Fruit fly (Drosophila melanogaster) whole organism, embryonic: ENCODE measurements around the gene phol.

Experiments
- Antp ChIP-seq: fragments of 200-800 bp; sonication (Bioruptor generic); optimal IDR thresholded peaks from 3 replicates; lab custom pipeline; 2016; ENCODE audit warnings: missing biosample characterization, missing genetic modification characterization
- Bgb ChIP-seq: fragments of 200-800 bp; sonication (Bioruptor generic); IDR thresholded peaks from 2 replicates; pipeline ENCODE4 v1.3.6; 2022; ENCODE audit warnings: missing biosample characterization, missing genetic modification characterization; ENCODE audit not compliant: partially characterized antibody
- CG10431 ChIP-seq: fragments of 200-800 bp; sonication (Bioruptor generic); optimal IDR thresholded peaks from 3 replicates; lab custom pipeline; 2018; ENCODE audit warnings: missing biosample characterization, mild to moderate bottlenecking, missing genetic modification characterization
- CG12104 ChIP-seq: fragments of 200-800 bp; sonication (Bioruptor generic); optimal IDR thresholded peaks from 3 replicates; lab custom pipeline; 2016; ENCODE audit warnings: missing biosample characterization, missing genetic modification characterization
- CG15514 ChIP-seq: fragments of 200-800 bp; sonication (Bioruptor generic); optimal IDR thresholded peaks from 3 replicates; lab custom pipeline; 2017; ENCODE audit warnings: missing biosample characterization, missing genetic modification characterization, mild to moderate bottlenecking, moderate library complexity, missing genetic modification reagents
- CG1602 ChIP-seq: fragments of 200-800 bp; sonication (Bioruptor generic); optimal IDR thresholded peaks from 3 replicates; lab custom pipeline; 2016; ENCODE audit warnings: missing biosample characterization, missing genetic modification characterization
- CG1647 ChIP-seq: fragments of 200-800 bp; sonication (Bioruptor generic); optimal IDR thresholded peaks from 3 replicates; lab custom pipeline; 2016; ENCODE audit warnings: missing biosample characterization, missing genetic modification characterization
- CG16813 ChIP-seq: fragments of 200-800 bp; sonication (Bioruptor generic); IDR thresholded peaks from 3 replicates; pipeline ENCODE4 v1.3.6; 2022; ENCODE audit warnings: missing biosample characterization, missing genetic modification characterization; ENCODE audit not compliant: partially characterized antibody
- CG17359 ChIP-seq: fragments of 200-800 bp; sonication (Bioruptor generic); optimal IDR thresholded peaks from 3 replicates; lab custom pipeline; 2018; ENCODE audit warnings: missing biosample characterization, mild to moderate bottlenecking, missing genetic modification characterization, moderate library complexity
- CG17385 ChIP-seq: fragments of 200-800 bp; sonication (Bioruptor generic); optimal IDR thresholded peaks from 3 replicates; lab custom pipeline; 2018; ENCODE audit warnings: missing biosample characterization, mild to moderate bottlenecking, missing genetic modification characterization
- CG17612 ChIP-seq: fragments of 200-800 bp; sonication (Bioruptor generic); IDR thresholded peaks from 2 replicates; pipeline ENCODE4 v1.3.6; 2022; ENCODE audit warnings: missing biosample characterization, missing genetic modification characterization
- CG17802 ChIP-seq: fragments of 200-800 bp; sonication (Bioruptor generic); optimal IDR thresholded peaks from 2 replicates; lab custom pipeline; 2018; ENCODE audit warnings: missing biosample characterization, mild to moderate bottlenecking, missing genetic modification characterization, moderate library complexity
- CG18011 ChIP-seq: fragments of 200-800 bp; sonication (Bioruptor generic); optimal IDR thresholded peaks from 2 replicates; lab custom pipeline; 2017; ENCODE audit warnings: missing biosample characterization, missing genetic modification characterization, mild to moderate bottlenecking, moderate library complexity, missing genotype
- CG1832 ChIP-seq: fragments of 200-800 bp; sonication (Bioruptor generic); optimal IDR thresholded peaks from 2 replicates; lab custom pipeline; 2017; ENCODE audit warnings: missing biosample characterization, mild to moderate bottlenecking, missing genetic modification characterization, inconsistent platforms
- CG18599 ChIP-seq: fragments of 200-800 bp; sonication (Bioruptor generic); optimal IDR thresholded peaks from 3 replicates; lab custom pipeline; 2017; ENCODE audit warnings: missing biosample characterization, missing genetic modification characterization, mild to moderate bottlenecking, moderate library complexity, missing genetic modification reagents
- CG2116 ChIP-seq: fragments of 200-800 bp; sonication (Bioruptor generic); optimal IDR thresholded peaks from 3 replicates; lab custom pipeline; 2018; ENCODE audit warnings: missing biosample characterization, mild to moderate bottlenecking, missing genetic modification characterization
- CG2120 ChIP-seq: fragments of 200-800 bp; sonication (Bioruptor generic); optimal IDR thresholded peaks from 3 replicates; lab custom pipeline; 2016; ENCODE audit warnings: missing biosample characterization, missing genetic modification characterization
- CG2678 ChIP-seq: fragments of 200-800 bp; sonication (Bioruptor generic); optimal IDR thresholded peaks from 3 replicates; lab custom pipeline; 2019; ENCODE audit warnings: missing biosample characterization, mild to moderate bottlenecking, missing genetic modification characterization, moderate library complexity
- CG30431 ChIP-seq: fragments of 200-800 bp; sonication (Bioruptor generic); optimal IDR thresholded peaks from 2 replicates; lab custom pipeline; 2017; ENCODE audit warnings: missing biosample characterization, missing genetic modification characterization
- CG3407 ChIP-seq: fragments of 200-800 bp; sonication (Bioruptor generic); optimal IDR thresholded peaks from 2 replicates; lab custom pipeline; 2018; ENCODE audit warnings: missing biosample characterization, mild to moderate bottlenecking, missing genetic modification characterization
- CG34224 ChIP-seq: fragments of 200-800 bp; sonication (Bioruptor generic); IDR thresholded peaks from 3 replicates; pipeline ENCODE4 v1.3.6; 2022; ENCODE audit warnings: missing biosample characterization, missing genetic modification characterization; ENCODE audit not compliant: partially characterized antibody
- CG34376 ChIP-seq: fragments of 200-800 bp; sonication (Bioruptor generic); optimal IDR thresholded peaks from 2 replicates; lab custom pipeline; 2018; ENCODE audit warnings: missing biosample characterization, mild to moderate bottlenecking, missing genetic modification characterization
- CG4360 ChIP-seq: fragments of 200-800 bp; sonication (Bioruptor generic); IDR thresholded peaks from 2 replicates; pipeline ENCODE4 v1.3.6; 2022; ENCODE audit warnings: missing biosample characterization, missing genetic modification characterization
- CG6683 ChIP-seq: fragments of 200-800 bp; sonication (Bioruptor generic); optimal IDR thresholded peaks from 2 replicates; lab custom pipeline; 2017; ENCODE audit warnings: missing biosample characterization, mild to moderate bottlenecking, missing genetic modification characterization, missing genetic modification reagents
- CG7271 ChIP-seq: fragments of 200-800 bp; sonication (Bioruptor generic); optimal IDR thresholded peaks from 2 replicates; lab custom pipeline; 2018; ENCODE audit warnings: missing biosample characterization, mild to moderate bottlenecking, missing genetic modification characterization, moderate library complexity
- CG7556 ChIP-seq: fragments of 200-800 bp; sonication (Bioruptor generic); optimal IDR thresholded peaks from 2 replicates; lab custom pipeline; 2017; ENCODE audit warnings: missing biosample characterization, mild to moderate bottlenecking, missing genetic modification characterization
- CG8089 ChIP-seq: fragments of 200-800 bp; sonication (Bioruptor generic); optimal IDR thresholded peaks from 3 replicates; lab custom pipeline; 2016; ENCODE audit warnings: missing biosample characterization, missing genetic modification characterization
- CG9215 ChIP-seq: fragments of 200-800 bp; sonication (Bioruptor generic); IDR thresholded peaks from 2 replicates; pipeline ENCODE4 v1.3.6; 2022; ENCODE audit warnings: missing biosample characterization, missing genetic modification characterization
- Doc2 ChIP-seq: fragments of 200-800 bp; sonication (Bioruptor generic); IDR thresholded peaks from 2 replicates; pipeline ENCODE4 v1.3.6; 2022; ENCODE audit warnings: missing biosample characterization, missing genetic modification characterization
- Drgx ChIP-seq: fragments of 200-800 bp; sonication (Bioruptor generic); IDR thresholded peaks from 2 replicates; pipeline ENCODE4 v1.3.6; 2022; ENCODE audit warnings: missing biosample characterization, missing genetic modification characterization
- Ets65A ChIP-seq: fragments of 200-800 bp; sonication (Bioruptor generic); peaks from one replicate; lab custom pipeline; 2016; ENCODE audit warnings: missing biosample characterization, missing genetic modification characterization
- Fer2 ChIP-seq: fragments of 200-800 bp; sonication (Bioruptor generic); optimal IDR thresholded peaks from 2 replicates; lab custom pipeline; 2018; ENCODE audit warnings: missing biosample characterization, mild to moderate bottlenecking, missing genetic modification characterization, moderate library complexity
- HLH3B ChIP-seq: fragments of 200-800 bp; sonication (Bioruptor generic); IDR thresholded peaks from 2 replicates; pipeline ENCODE4 v1.3.6; 2022; ENCODE audit warnings: missing biosample characterization, missing genetic modification characterization
- Nf-YA ChIP-seq: fragments of 200-800 bp; sonication (Bioruptor generic); IDR thresholded peaks from 2 replicates; pipeline ENCODE4 v1.3.6; 2022; ENCODE audit warnings: missing biosample characterization, missing genetic modification characterization
- Oaz ChIP-seq: fragments of 200-800 bp; sonication (Bioruptor generic); IDR thresholded peaks from 2 replicates; pipeline ENCODE4 v1.3.6; 2022; ENCODE audit warnings: missing biosample characterization, missing genetic modification characterization
- Oli ChIP-seq: fragments of 200-800 bp; sonication (Bioruptor generic); optimal IDR thresholded peaks from 2 replicates; lab custom pipeline; 2018; ENCODE audit warnings: missing biosample characterization, mild to moderate bottlenecking, missing genetic modification characterization, moderate library complexity
- Rfx ChIP-seq: fragments of 200-800 bp; sonication (Bioruptor generic); IDR thresholded peaks from 2 replicates; pipeline ENCODE4 v1.3.6; 2022; ENCODE audit warnings: missing biosample characterization, missing genetic modification characterization
- Ssrp ChIP-seq: fragments of 200-800 bp; sonication (Bioruptor generic); optimal IDR thresholded peaks from 2 replicates; lab custom pipeline; 2018; ENCODE audit warnings: missing biosample characterization, mild to moderate bottlenecking, missing genetic modification characterization, moderate library complexity
- Usf ChIP-seq: fragments of 200-800 bp; sonication (Bioruptor generic); optimal IDR thresholded peaks from 2 replicates; lab custom pipeline; 2017; ENCODE audit warnings: missing genotype, missing biosample characterization, missing genetic modification characterization
- abd-A ChIP-seq: fragments of 200-800 bp; sonication (Bioruptor generic); optimal IDR thresholded peaks from 3 replicates; lab custom pipeline; 2019; ENCODE audit warnings: missing biosample characterization, mild to moderate bottlenecking, missing genetic modification characterization, moderate library complexity
- al ChIP-seq: fragments of 200-800 bp; sonication (Bioruptor generic); IDR thresholded peaks from 2 replicates; pipeline ENCODE4 v1.3.6; 2022; ENCODE audit warnings: missing biosample characterization, missing genetic modification characterization
- ash1 ChIP-seq: fragments of 200-800 bp; sonication (Bioruptor generic); optimal IDR thresholded peaks from 2 replicates; lab custom pipeline; 2018; ENCODE audit warnings: missing biosample characterization, mild to moderate bottlenecking, missing genetic modification characterization
- br ChIP-seq: fragments of >200 bp; optimal IDR thresholded peaks from 2 replicates; lab custom pipeline; 2017
- chm ChIP-seq: fragments of 200-800 bp; sonication (Bioruptor generic); IDR thresholded peaks from 2 replicates; pipeline ENCODE4 v1.3.6; 2022; ENCODE audit warnings: missing biosample characterization, missing genetic modification characterization
- crc ChIP-seq: fragments of 200-800 bp; sonication (Bioruptor generic); optimal IDR thresholded peaks from 2 replicates; lab custom pipeline; 2016; ENCODE audit warnings: missing biosample characterization, missing genetic modification characterization
- nom ChIP-seq: fragments of 200-800 bp; sonication (Bioruptor generic); optimal IDR thresholded peaks from 2 replicates; lab custom pipeline; 2017; ENCODE audit warnings: missing biosample characterization, missing genetic modification characterization, mild to moderate bottlenecking, moderate library complexity, missing genetic modification reagents
- phol ChIP-seq: fragments of 200-800 bp; sonication (Bioruptor generic); optimal IDR thresholded peaks from 3 replicates; lab custom pipeline; 2018; ENCODE audit warnings: missing biosample characterization, mild to moderate bottlenecking, missing genetic modification characterization, moderate library complexity
- pzg ChIP-seq: fragments of 200-800 bp; sonication (Bioruptor generic); optimal IDR thresholded peaks from 3 replicates; lab custom pipeline; 2018; ENCODE audit warnings: missing biosample characterization, mild to moderate bottlenecking, missing genetic modification characterization, moderate library complexity
- unpg ChIP-seq: fragments of 200-800 bp; sonication (Bioruptor generic); optimal IDR thresholded peaks from 3 replicates; lab custom pipeline; 2018; ENCODE audit warnings: missing biosample characterization, mild to moderate bottlenecking, missing genetic modification characterization, moderate library complexity
- vvl ChIP-seq: fragments of 200-800 bp; sonication (Bioruptor generic); IDR thresholded peaks from 2 replicates; pipeline ENCODE4 v1.3.6; 2022; ENCODE audit warnings: missing biosample characterization, missing genetic modification characterization

The phol gene

DNA sequence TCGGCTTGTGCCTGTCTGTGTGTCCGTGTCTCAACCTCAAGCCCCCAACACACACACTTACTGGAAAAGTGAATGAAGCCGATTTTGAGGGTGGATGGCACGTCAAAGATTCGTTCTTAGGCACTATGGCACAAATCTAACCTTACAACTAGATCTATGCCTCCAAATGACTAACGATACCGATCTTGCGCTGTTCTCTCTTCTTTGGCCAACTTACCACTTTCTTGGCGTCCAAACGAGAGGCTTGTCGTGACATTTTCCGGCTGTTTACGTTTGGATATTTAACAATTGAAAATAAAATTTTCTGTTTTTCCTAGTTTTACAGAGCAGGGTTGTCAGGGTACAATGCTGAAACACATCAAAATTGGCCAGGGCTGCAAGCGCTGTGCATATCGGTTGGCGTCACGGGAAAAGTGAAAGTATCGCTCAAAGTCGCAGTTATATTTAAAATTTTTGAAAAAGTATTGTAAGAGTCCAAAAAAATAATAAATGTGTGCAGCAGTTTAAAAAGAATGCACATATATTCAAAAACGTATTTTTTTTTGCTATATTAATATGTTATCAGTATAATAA is 14.1 kb downstream of the phol start, which contains the start of the genes Bet3 and Nf-YA (continued):
- TF ChIP-seq CG2120 (GFP tag; lab: Kevin White, UChicago): peak; percentile 63
- TF ChIP-seq br (lab: Kevin White, UChicago): no peak
- TF ChIP-seq pzg (GFP tag; lab: Kevin White, UChicago): peak; percentile 79
- TF ChIP-seq CG6683 (GFP tag; lab: Kevin White, UChicago): no peak
- peak; percentile 87 for TF ChIP-seq Bgb (GFP tag; lab: Robert Waterston, UW)
- TF ChIP-seq unpg (GFP tag; lab: Kevin White, UChicago): no peak
- no peak for TF ChIP-seq CG4360 (GFP tag; lab: Robert Waterston, UW)
- TF ChIP-seq CG16813 (GFP tag; lab: Robert Waterston, UW): peak; percentile 85
- peak; percentile 29 for TF ChIP-seq CG18599
- peak; percentile 82 for TF ChIP-seq CG15514 (GFP tag; lab: Kevin White, UChicago)
- TF ChIP-seq abd-A (tag; lab: Kevin White, UChicago): no peak
- TF ChIP-seq CG34224 (GFP tag; lab: Robert Waterston, UW): peak; percentile 83
- TF ChIP-seq al (GFP tag; lab: Robert Waterston, UW): peak; percentile 59; the same call in 1 of the 2 replicates
- TF ChIP-seq CG18011 (GFP tag; lab: Kevin White, UChicago): no peak
- peak; percentile 2 for TF ChIP-seq CG1602 (GFP tag; lab: Kevin White, UChicago)
- peak; percentile 43 for TF ChIP-seq CG17612
- TF ChIP-seq Rfx (GFP tag; lab: Robert Waterston, UW): peak; percentile 76
- TF ChIP-seq Doc2 (GFP tag; lab: Robert Waterston, UW): no peak
- peak; percentile 30 for TF ChIP-seq CG12104 (GFP tag; lab: Kevin White, UChicago)
- TF ChIP-seq CG1647 (GFP tag; lab: Kevin White, UChicago): peak; percentile 26
- peak; percentile 44 for TF ChIP-seq Ssrp (tag; lab: Kevin White, UChicago)
- TF ChIP-seq chm (GFP tag; lab: Robert Waterston, UW): peak; percentile 53; the same call in 1 of the 2 replicates
- no peak for TF ChIP-seq nom
- TF ChIP-seq phol (tag; lab: Kevin White, UChicago): peak; percentile 61
- no peak for TF ChIP-seq Usf (GFP tag; lab: Kevin White, UChicago)
- no peak for TF ChIP-seq Nf-YA
- peak; percentile 8 for TF ChIP-seq CG34376
- TF ChIP-seq ash1: no peak
- peak; percentile 3 for TF ChIP-seq CG30431 (GFP tag; lab: Kevin White, UChicago)
- TF ChIP-seq CG17359: peak; percentile 9
- TF ChIP-seq CG2678 (tag; lab: Kevin White, UChicago): peak; percentile 44
- TF ChIP-seq CG2116 (GFP tag; lab: Kevin White, UChicago): peak; percentile 96
- TF ChIP-seq Fer2: no peak
- no peak for TF ChIP-seq Drgx (GFP tag; lab: Robert Waterston, UW)
- no peak for TF ChIP-seq CG7271 (tag; lab: Kevin White, UChicago)
- TF ChIP-seq CG9215 (GFP tag; lab: Robert Waterston, UW): peak; percentile 38; the same call in 1 of the 2 replicates
- TF ChIP-seq CG17802 (tag; lab: Kevin White, UChicago): no peak
- TF ChIP-seq Oaz (GFP tag; lab: Robert Waterston, UW): no peak
- peak; percentile 8 for TF ChIP-seq CG17385
- TF ChIP-seq CG3407 (GFP tag; lab: Kevin White, UChicago): no peak
- peak; percentile 61 for TF ChIP-seq Antp
- no peak; the same call in 1 of the 2 replicates for TF ChIP-seq HLH3B (GFP tag; lab: Robert Waterston, UW)
- TF ChIP-seq CG10431 (GFP tag; lab: Kevin White, UChicago): peak; percentile 8
- peak; percentile 3 for TF ChIP-seq CG8089
- TF ChIP-seq CG1832 (GFP tag; lab: Kevin White, UChicago): no peak
- TF ChIP-seq CG7556 (GFP tag; lab: Kevin White, UChicago): no peak
- peak; percentile 68; the same call in 1 of the 2 replicates for TF ChIP-seq vvl (GFP tag; lab: Robert Waterston, UW)
- peak; percentile 27 for TF ChIP-seq crc (GFP tag; lab: Kevin White, UChicago)
- no peak for TF ChIP-seq Oli (tag; lab: Kevin White, UChicago)
- TF ChIP-seq Ets65A (GFP tag; lab: Kevin White, UChicago): peak; percentile 97
